Fruit fly (Drosophila melanogaster) whole organism, embryonic: Measurements from ENCODE around the gene Uba4.

Experiments used
- Aef1 ChIP-seq: fragments of 200-800 bp; sonication (Bioruptor generic); IDR thresholded peaks from 3 replicates; pipeline ENCODE4 v1.3.6; 2022; ENCODE audit warnings: missing biosample characterization, missing genetic modification characterization
- Asciz ChIP-seq: fragments of 200-800 bp; sonication (Bioruptor generic); optimal IDR thresholded peaks from 2 replicates; lab custom pipeline; 2017; ENCODE audit warnings: missing biosample characterization, mild to moderate bottlenecking, missing genetic modification characterization, missing genetic modification reagents
- B-H1 ChIP-seq: fragments of 200-800 bp; sonication (Bioruptor generic); IDR thresholded peaks from 3 replicates; pipeline ENCODE4 v1.3.6; 2022; ENCODE audit warnings: missing biosample characterization, missing genetic modification characterization
- B-H2 ChIP-seq: fragments of 200-800 bp; sonication (Bioruptor generic); optimal IDR thresholded peaks from 2 replicates; lab custom pipeline; 2018; ENCODE audit warnings: missing biosample characterization, mild to moderate bottlenecking, missing genetic modification characterization
- Bdp1 ChIP-seq: fragments of 200-800 bp; sonication (Bioruptor generic); optimal IDR thresholded peaks from 3 replicates; lab custom pipeline; 2016; ENCODE audit warnings: missing biosample characterization, missing genetic modification characterization
- CG10321 ChIP-seq: fragments of 200-800 bp; sonication (Bioruptor generic); IDR thresholded peaks from 2 replicates; pipeline ENCODE4 v1.3.6; 2022; ENCODE audit warnings: missing biosample characterization, missing genetic modification characterization
- CG15601 ChIP-seq: fragments of 200-800 bp; sonication (Bioruptor generic); optimal IDR thresholded peaks from 3 replicates; lab custom pipeline; 2019; ENCODE audit warnings: missing biosample characterization, mild to moderate bottlenecking, missing genetic modification characterization, moderate library complexity
- CG1647 ChIP-seq: fragments of 200-800 bp; sonication (Bioruptor generic); optimal IDR thresholded peaks from 3 replicates; lab custom pipeline; 2016; ENCODE audit warnings: missing biosample characterization, missing genetic modification characterization
- CG16815 ChIP-seq: fragments of 200-800 bp; sonication (Bioruptor generic); optimal IDR thresholded peaks from 3 replicates; lab custom pipeline; 2017; ENCODE audit warnings: missing biosample characterization, mild to moderate bottlenecking, missing genetic modification characterization
- CG17568 ChIP-seq: fragments of 200-800 bp; sonication (Bioruptor generic); optimal IDR thresholded peaks from 2 replicates; lab custom pipeline; 2018; ENCODE audit warnings: missing biosample characterization, mild to moderate bottlenecking, missing genetic modification characterization, moderate library complexity
- CG2116 ChIP-seq: fragments of 200-800 bp; sonication (Bioruptor generic); optimal IDR thresholded peaks from 3 replicates; lab custom pipeline; 2018; ENCODE audit warnings: missing biosample characterization, mild to moderate bottlenecking, missing genetic modification characterization
- CG32767 ChIP-seq: fragments of 200-800 bp; sonication (Bioruptor generic); IDR thresholded peaks from 2 replicates; pipeline ENCODE4 v1.3.6; 2022; ENCODE audit warnings: missing biosample characterization, missing genetic modification characterization
- CG32772 ChIP-seq: fragments of 200-800 bp; sonication (Bioruptor generic); IDR thresholded peaks from 2 replicates; pipeline ENCODE4 v1.3.6; 2022; ENCODE audit warnings: missing biosample characterization, missing genetic modification characterization
- CG43689 ChIP-seq: fragments of 200-800 bp; sonication (Bioruptor generic); IDR thresholded peaks from 2 replicates; pipeline ENCODE4 v1.3.6; 2022; ENCODE audit warnings: missing biosample characterization, missing genetic modification characterization
- CG4730 ChIP-seq: fragments of 200-800 bp; sonication (Bioruptor generic); IDR thresholded peaks from 2 replicates; pipeline ENCODE4 v1.3.6; 2022; ENCODE audit warnings: missing biosample characterization, missing genetic modification characterization
- CG5180 ChIP-seq: fragments of 200-800 bp; sonication (Bioruptor generic); optimal IDR thresholded peaks from 3 replicates; lab custom pipeline; 2017; ENCODE audit warnings: missing biosample characterization, missing genetic modification characterization, mild to moderate bottlenecking, moderate library complexity, missing genetic modification reagents
- CG5245 ChIP-seq: fragments of 200-800 bp; sonication (Bioruptor generic); optimal IDR thresholded peaks from 3 replicates; lab custom pipeline; 2016; ENCODE audit warnings: missing biosample characterization, missing genetic modification characterization
- CG6765 ChIP-seq: fragments of 200-800 bp; sonication (Bioruptor generic); optimal IDR thresholded peaks from 3 replicates; lab custom pipeline; 2017; ENCODE audit warnings: missing biosample characterization, mild to moderate bottlenecking, missing genetic modification characterization
- CG6813 ChIP-seq: fragments of 200-800 bp; sonication (Bioruptor generic); optimal IDR thresholded peaks from 2 replicates; lab custom pipeline; 2017; ENCODE audit warnings: missing biosample characterization, missing genetic modification characterization, mild to moderate bottlenecking, moderate library complexity, missing genetic modification reagents
- CG7556 ChIP-seq: fragments of 200-800 bp; sonication (Bioruptor generic); optimal IDR thresholded peaks from 2 replicates; lab custom pipeline; 2017; ENCODE audit warnings: missing biosample characterization, mild to moderate bottlenecking, missing genetic modification characterization
- CG7963 ChIP-seq: fragments of 200-800 bp; sonication (Bioruptor generic); IDR thresholded peaks from 3 replicates; pipeline ENCODE4 v1.3.6; 2022; ENCODE audit warnings: missing biosample characterization, missing genetic modification characterization; ENCODE audit not compliant: partially characterized antibody
- CG8478 ChIP-seq: fragments of >200 bp; optimal IDR thresholded peaks from 2 replicates; lab custom pipeline; 2018
- CG8765 ChIP-seq: fragments of 200-800 bp; sonication (Bioruptor generic); IDR thresholded peaks from 2 replicates; pipeline ENCODE4 v1.3.6; 2022; ENCODE audit warnings: missing biosample characterization, missing genetic modification characterization
- Dad ChIP-seq: fragments of 200-800 bp; sonication (Bioruptor generic); optimal IDR thresholded peaks from 3 replicates; lab custom pipeline; 2016; ENCODE audit warnings: missing biosample characterization, missing genetic modification characterization
- Dll ChIP-seq: fragments of 200-800 bp; sonication (Bioruptor generic); IDR thresholded peaks from 4 replicates; pipeline ENCODE4 v1.3.6; 2022; ENCODE audit warnings: missing biosample characterization, missing genetic modification characterization; ENCODE audit not compliant: partially characterized antibody
- E2f2 ChIP-seq: fragments of 200-800 bp; sonication (Bioruptor generic); IDR thresholded peaks from 2 replicates; pipeline ENCODE4 v1.3.6; 2022; ENCODE audit warnings: missing biosample characterization, missing genetic modification characterization
- Hr51 ChIP-seq, 2 experiments: fragments of 200-800 bp; sonication (Bioruptor generic); optimal IDR thresholded peaks; 2 replicates in 1 of 2; 3 replicates in 1 of 2; lab custom pipeline; 2016 to 2018; ENCODE audit warnings: missing biosample characterization in 2 of 2, missing genetic modification characterization in 2 of 2, mild to moderate bottlenecking in 1 of 2, moderate library complexity in 1 of 2
- Meics ChIP-seq: fragments of 200-800 bp; sonication (Bioruptor generic); optimal IDR thresholded peaks from 2 replicates; lab custom pipeline; 2017; ENCODE audit warnings: missing biosample characterization, mild to moderate bottlenecking, missing genetic modification characterization
- Nf-YC ChIP-seq: fragments of 200-800 bp; optimal IDR thresholded peaks from 3 replicates; lab custom pipeline; 2019; ENCODE audit warnings: missing biosample characterization, mild to moderate bottlenecking, missing genetic modification characterization, moderate library complexity
- NfI ChIP-seq: fragments of 200-800 bp; sonication (Bioruptor generic); optimal IDR thresholded peaks from 3 replicates; lab custom pipeline; 2018; ENCODE audit warnings: missing biosample characterization, mild to moderate bottlenecking, missing genetic modification characterization, moderate library complexity
- Scr ChIP-seq: fragments of 200-800 bp; sonication (Bioruptor generic); IDR thresholded peaks from 2 replicates; pipeline ENCODE4 v1.3.6; 2022; ENCODE audit warnings: missing biosample characterization, missing genetic modification characterization; ENCODE audit not compliant: partially characterized antibody
- Sox102F ChIP-seq: fragments of 200-800 bp; sonication (Bioruptor generic); optimal IDR thresholded peaks from 2 replicates; lab custom pipeline; 2018; ENCODE audit warnings: missing biosample characterization, mild to moderate bottlenecking, missing genetic modification characterization, moderate library complexity
- Usf ChIP-seq: fragments of 200-800 bp; sonication (Bioruptor generic); optimal IDR thresholded peaks from 2 replicates; lab custom pipeline; 2017; ENCODE audit warnings: missing genotype, missing biosample characterization, missing genetic modification characterization
- ash1 ChIP-seq: fragments of 200-800 bp; sonication (Bioruptor generic); optimal IDR thresholded peaks from 2 replicates; lab custom pipeline; 2018; ENCODE audit warnings: missing biosample characterization, mild to moderate bottlenecking, missing genetic modification characterization
- btn ChIP-seq: fragments of 200-800 bp; sonication (Bioruptor generic); optimal IDR thresholded peaks from 2 replicates; lab custom pipeline; 2016; ENCODE audit warnings: missing biosample characterization, missing genetic modification characterization
- corto ChIP-seq: fragments of 200-800 bp; sonication (Bioruptor generic); optimal IDR thresholded peaks from 2 replicates; lab custom pipeline; 2016; ENCODE audit warnings: missing biosample characterization, mild to moderate bottlenecking, missing genetic modification characterization, moderate library complexity
- crc ChIP-seq: fragments of 200-800 bp; sonication (Bioruptor generic); optimal IDR thresholded peaks from 2 replicates; lab custom pipeline; 2016; ENCODE audit warnings: missing biosample characterization, missing genetic modification characterization
- dimm ChIP-seq: fragments of 200-800 bp; sonication (Bioruptor generic); IDR thresholded peaks from 2 replicates; pipeline ENCODE4 v1.3.6; 2022; ENCODE audit warnings: missing biosample characterization, missing genetic modification characterization
- dmrt99B ChIP-seq: fragments of 200-800 bp; sonication (Bioruptor generic); optimal IDR thresholded peaks from 2 replicates; lab custom pipeline; 2018; ENCODE audit warnings: missing biosample characterization, mild to moderate bottlenecking, missing genetic modification characterization, moderate library complexity
- dpn ChIP-seq, 2 experiments: fragments of 200-800 bp; sonication (Bioruptor generic); optimal IDR thresholded peaks; 3 replicates each; lab custom pipeline; 2016; ENCODE audit warnings: missing biosample characterization in 2 of 2, missing genetic modification characterization in 2 of 2
- ham ChIP-seq: fragments of 200-800 bp; sonication (Bioruptor generic); IDR thresholded peaks from 2 replicates; pipeline ENCODE4 v1.3.6; 2022; ENCODE audit warnings: missing biosample characterization, missing genetic modification characterization
- lola ChIP-seq, 3 experiments: fragments of >200 bp in 2 of 3; fragments of 200-800 bp in 1 of 3; sonication (Bioruptor generic) in 1 of 3; optimal IDR thresholded peaks; 2 replicates each; lab custom pipeline; 2017 to 2019; ENCODE audit warnings: missing biosample characterization in 3 of 3, missing genetic modification characterization in 3 of 3, mild to moderate bottlenecking in 1 of 3, moderate library complexity in 1 of 3
- maf-S ChIP-seq: fragments of 200-800 bp; sonication (Bioruptor generic); optimal IDR thresholded peaks from 2 replicates; lab custom pipeline; 2016; ENCODE audit warnings: missing biosample characterization, missing genetic modification characterization
- nau ChIP-seq: fragments of 200-800 bp; sonication (Bioruptor generic); optimal IDR thresholded peaks from 3 replicates; lab custom pipeline; 2017; ENCODE audit warnings: missing biosample characterization, mild to moderate bottlenecking, missing genetic modification characterization, missing genetic modification reagents
- pho ChIP-seq: fragments of 200-800 bp; sonication (Bioruptor generic); optimal IDR thresholded peaks from 2 replicates; lab custom pipeline; 2016; ENCODE audit warnings: missing biosample characterization, missing genetic modification characterization
- pzg ChIP-seq: fragments of 200-800 bp; sonication (Bioruptor generic); optimal IDR thresholded peaks from 3 replicates; lab custom pipeline; 2018; ENCODE audit warnings: missing biosample characterization, mild to moderate bottlenecking, missing genetic modification characterization, moderate library complexity
- run ChIP-seq: fragments of 200-800 bp; sonication (Bioruptor generic); optimal IDR thresholded peaks from 3 replicates; lab custom pipeline; 2018; ENCODE audit warnings: missing biosample characterization, mild to moderate bottlenecking, missing genetic modification characterization
- sens-2 ChIP-seq: fragments of 200-800 bp; sonication (Bioruptor generic); IDR thresholded peaks from 2 replicates; pipeline ENCODE4 v1.3.6; 2022; ENCODE audit warnings: missing biosample characterization, missing genetic modification characterization
- sisA ChIP-seq: fragments of 200-800 bp; sonication (Bioruptor generic); IDR thresholded peaks from 2 replicates; pipeline ENCODE4 v1.3.6; 2022; ENCODE audit warnings: missing biosample characterization, missing genetic modification characterization
- slou ChIP-seq: fragments of 200-800 bp; sonication (Bioruptor generic); optimal IDR thresholded peaks from 3 replicates; lab custom pipeline; 2016; ENCODE audit warnings: missing biosample characterization, missing genetic modification characterization

Gene Uba4

DNA sequence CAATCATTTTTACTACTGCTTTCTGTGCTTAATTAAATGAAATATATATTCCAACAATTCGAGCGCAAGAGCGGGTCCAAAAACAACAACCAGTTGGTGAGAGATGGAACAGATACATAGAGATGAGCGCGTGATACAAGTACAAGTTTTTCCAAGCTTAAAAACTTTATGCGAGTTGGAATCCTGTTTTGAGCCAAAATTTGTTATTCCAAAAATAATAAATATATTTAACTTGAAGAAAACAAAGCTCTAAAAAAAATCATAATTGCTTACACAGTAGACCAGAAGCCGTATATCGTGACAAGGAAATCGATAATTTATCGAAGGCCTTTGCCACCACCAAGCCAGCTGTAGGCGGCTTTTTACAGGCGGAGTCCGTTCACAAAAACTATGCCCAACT lies 2.5 kb upstream of the Uba4 start, which contains the start of the genes CG13097 and PIG-U (continued):
- TF ChIP-seq CG15601 = peak; percentile 71
- peak; percentile 85 for TF ChIP-seq B-H2
- peak; percentile 76 for TF ChIP-seq sisA (GFP tag; lab: Robert Waterston, UW)
- peak; percentile 24 for TF ChIP-seq run (tag; lab: Kevin White, UChicago)
- TF ChIP-seq btn (GFP tag; lab: Kevin White, UChicago) = peak; percentile 14
- no peak for TF ChIP-seq CG17568 (GFP tag; lab: Kevin White, UChicago)
- TF ChIP-seq Hr51 (GFP tag; optimal IDR thresholded peaks at IDR 0.05; lab: Kevin White, UChicago) = peak; percentile 66 to 76
- TF ChIP-seq Bdp1 (GFP tag; lab: Kevin White, UChicago) = peak; percentile 69
- TF ChIP-seq ash1 = no peak
- peak in 1 of 3 experiments; percentile 79 for TF ChIP-seq lola (GFP tag; optimal IDR thresholded peaks at IDR 0.05; lab: Kevin White, UChicago)
- no peak for TF ChIP-seq CG5180 (GFP tag; lab: Kevin White, UChicago)
- peak; percentile 64 for TF ChIP-seq pzg (GFP tag; lab: Kevin White, UChicago)
- TF ChIP-seq dpn (GFP tag; optimal IDR thresholded peaks at IDR 0.05; lab: Kevin White, UChicago) = peak; percentile 83 to 89
- peak; percentile 57 for TF ChIP-seq CG6813 (GFP tag; lab: Kevin White, UChicago)
- peak; percentile 71 for TF ChIP-seq Meics (GFP tag; lab: Kevin White, UChicago)
- peak; percentile 73 for TF ChIP-seq Nf-YC (tag; lab: Kevin White, UChicago)
- TF ChIP-seq ham (GFP tag; lab: Robert Waterston, UW) = no peak
- TF ChIP-seq Sox102F (GFP tag; lab: Kevin White, UChicago) = no peak
- TF ChIP-seq CG10321 (GFP tag; lab: Robert Waterston, UW) = peak; percentile 40; the same call in 1 of the 2 replicates
- peak; percentile 74 for TF ChIP-seq pho (GFP tag; lab: Kevin White, UChicago)
- peak; percentile 71 for TF ChIP-seq CG8765 (GFP tag; lab: Robert Waterston, UW)
- TF ChIP-seq CG7963 (GFP tag; lab: Robert Waterston, UW) = peak; percentile 78; the same call in 2 of the 3 replicates
- no peak for TF ChIP-seq nau (GFP tag; lab: Kevin White, UChicago)
- TF ChIP-seq CG5245 = peak; percentile 58
- peak; percentile 98 for TF ChIP-seq Dll (GFP tag; lab: Robert Waterston, UW)
- peak; percentile 71 for TF ChIP-seq maf-S (GFP tag; lab: Kevin White, UChicago)
- peak; percentile 82 for TF ChIP-seq Dad
- TF ChIP-seq CG6765 = peak; percentile 57
- TF ChIP-seq CG1647 = peak; percentile 84
- TF ChIP-seq E2f2 (GFP tag; lab: Robert Waterston, UW) = peak; percentile 77
- TF ChIP-seq dimm (GFP tag; lab: Robert Waterston, UW) = peak; percentile 46; the same call in 1 of the 2 replicates
- peak; percentile 96 for TF ChIP-seq Scr (GFP tag; lab: Robert Waterston, UW)
- TF ChIP-seq CG4730 = peak; percentile 58
- TF ChIP-seq CG43689 (GFP tag; lab: Robert Waterston, UW) = no peak
- peak; percentile 20 for TF ChIP-seq Usf (GFP tag; lab: Kevin White, UChicago)
- TF ChIP-seq sens-2 (GFP tag; lab: Robert Waterston, UW) = 0 out of 2 replicates have a peak, but pooled peaks have one; percentile 36
- TF ChIP-seq dmrt99B (tag; lab: Kevin White, UChicago) = no peak
- peak; percentile 85 for TF ChIP-seq slou (GFP tag; lab: Kevin White, UChicago)
- TF ChIP-seq crc (GFP tag; lab: Kevin White, UChicago) = peak; percentile 44
- TF ChIP-seq B-H1 (GFP tag; lab: Robert Waterston, UW) = peak; percentile 40; the same call in 2 of the 3 replicates
- peak; percentile 50 for TF ChIP-seq CG16815 (GFP tag; lab: Kevin White, UChicago)
- peak; percentile 78 for TF ChIP-seq CG32772
- peak; percentile 70 for TF ChIP-seq CG7556 (GFP tag; lab: Kevin White, UChicago)
- TF ChIP-seq CG2116 (GFP tag; lab: Kevin White, UChicago) = peak; percentile 92
- TF ChIP-seq CG32767 (GFP tag; lab: Robert Waterston, UW) = peak; percentile 57; the same call in 1 of the 2 replicates
- TF ChIP-seq NfI (GFP tag; lab: Kevin White, UChicago) = peak; percentile 70
- TF ChIP-seq Asciz (GFP tag; lab: Kevin White, UChicago) = no peak
- peak; percentile 88 for TF ChIP-seq Aef1 (GFP tag; lab: Robert Waterston, UW)
- no peak for TF ChIP-seq CG8478 (lab: Kevin White, UChicago)
- TF ChIP-seq corto (GFP tag; lab: Kevin White, UChicago) = peak; percentile 85
